Fruit fly (Drosophila melanogaster) Kc167 (cell line): Measurements from ENCODE around the gene PIP82.

ENCODE experiments used
- Myc ChIP-seq: fragments of >200 bp; optimal IDR thresholded peaks from 2 replicates; lab custom pipeline; 2017; ENCODE audit warnings: missing external identifiers
- Sin3A ChIP-seq: fragments of >200 bp; optimal IDR thresholded peaks from 2 replicates; lab custom pipeline; 2018; ENCODE audit warnings: missing external identifiers
- h ChIP-seq: fragments of >200 bp; optimal IDR thresholded peaks from 3 replicates; lab custom pipeline; 2018; ENCODE audit warnings: missing external identifiers
- insv ChIP-seq: fragments of >200 bp; optimal IDR thresholded peaks from 3 replicates; lab custom pipeline; 2018; ENCODE audit warnings: missing external identifiers
- psq ChIP-seq: fragments of >200 bp; optimal IDR thresholded peaks from 2 replicates; lab custom pipeline; 2017; ENCODE audit warnings: missing external identifiers
- ttk ChIP-seq: sonication (Bioruptor generic); optimal IDR thresholded peaks from 2 replicates; lab custom pipeline; 2017; ENCODE audit warnings: missing external identifiers

PIP82 gene

dm6 chrX:8489048-8489447, 40.5 kb downstream of the PIP82 start, which contains the start of gene CG33181:
Gene CG33181 (plus strand): TSS chrX:8489348.
- no peak for TF ChIP-seq insv
- no peak for TF ChIP-seq Myc (lab: Kevin White, UChicago)
- TF ChIP-seq ttk: no peak
- TF ChIP-seq psq: no peak
- TF ChIP-seq h (lab: Kevin White, UChicago): no peak
- TF ChIP-seq Sin3A: no peak

dm6 chrX:8484778-8485177, 44.7 kb downstream of the PIP82 start:
- TF ChIP-seq insv: no peak

- TF ChIP-seq insv: no peak
- no peak for TF ChIP-seq Sin3A
- no peak for TF ChIP-seq Myc (lab: Kevin White, UChicago)
- no peak for TF ChIP-seq h (lab: Kevin White, UChicago)
- TF ChIP-seq ttk: no peak
- TF ChIP-seq psq: no peak
These were observed 45.8 kb downstream of the PIP82 start, which contains the start of gene CG33223 for dm6 chrX:8483671-8484070. Gene CG33223 (minus strand): TSS chrX:8483885.

dm6 chrX:8481462-8481861, 48.0 kb downstream of the PIP82 start, which contains the start of gene Cp38:
Gene Cp38 (plus strand): TSS chrX:8481837.
- TF ChIP-seq Sin3A (no peak), h (lab: Kevin White, UChicago) (no peak), ttk (no peak), psq (no peak), Myc (lab: Kevin White, UChicago) (no peak), insv (no peak)

- TF ChIP-seq ttk: no peak
- no peak for TF ChIP-seq psq
- no peak for TF ChIP-seq insv
- no peak for TF ChIP-seq h (lab: Kevin White, UChicago)
- TF ChIP-seq Myc (lab: Kevin White, UChicago): no peak
- no peak for TF ChIP-seq Sin3A
These were observed 50.4 kb downstream of the PIP82 start, which contains the start of gene Cp36 for dm6 chrX:8479031-8479568. Gene Cp36 (plus strand): TSS chrX:8479319.

- TF ChIP-seq Sin3A: no peak
- TF ChIP-seq Myc (lab: Kevin White, UChicago): no peak
- no peak for TF ChIP-seq h (lab: Kevin White, UChicago)
- TF ChIP-seq ttk: no peak
- no peak for TF ChIP-seq insv
- TF ChIP-seq psq: no peak
These were observed 52.7 kb downstream of the PIP82 start, which contains the start of gene Cp7Fc for dm6 chrX:8476817-8477216. Gene Cp7Fc (plus strand): TSS chrX:8477117.

- TF ChIP-seq Sin3A (no peak), insv (no peak), psq (no peak), ttk (no peak), Myc (lab: Kevin White, UChicago) (no peak), h (lab: Kevin White, UChicago) (no peak)
These were observed 53.8 kb downstream of the PIP82 start for dm6 chrX:8475657-8476056.
